Worm (Caenorhabditis elegans) whole organism, L4 larva: ENCODE results near the gene C45B11.6.

Experiments
- F10B5.3 ChIP-seq: sonication (generic microtip); optimal IDR thresholded peaks from 2 replicates; lab custom pipeline; 2016; ENCODE audit warnings: mild to moderate bottlenecking, missing genetic modification characterization, missing compliant biosample characterization
- R02D3.7 ChIP-seq: fragments of 150-350 bp; sonication (generic microtip); optimal IDR thresholded peaks from 3 replicates; lab custom pipeline; 2014; ENCODE audit warnings: missing biosample characterization, missing genetic modification characterization
- T26A8.4 ChIP-seq: fragments of 200-800 bp; sonication (Bioruptor generic); IDR thresholded peaks from 2 replicates; pipeline ENCODE4 v1.3.6; 2022; ENCODE audit warnings: missing genetic modification characterization, missing compliant biosample characterization
- ZK337.2 ChIP-seq: fragments of 200-800 bp; sonication (Bioruptor generic); IDR thresholded peaks from 2 replicates; pipeline ENCODE4 v1.3.6; 2022; ENCODE audit warnings: missing genetic modification reagents, missing genetic modification characterization, missing compliant biosample characterization
- ZK546.5 ChIP-seq, 2 experiments: sonication (generic microtip); optimal IDR thresholded peaks; 2 replicates each; lab custom pipeline; 2017; ENCODE audit warnings: missing biosample characterization in 2 of 2, missing genetic modification characterization in 2 of 2
- aha-1 ChIP-seq: fragments of 150-350 bp; peaks from one replicate; lab custom pipeline; 2014; ENCODE audit warnings: missing biosample characterization, missing genetic modification characterization
- aly-2 ChIP-seq: sonication (generic microtip); optimal IDR thresholded peaks from 2 replicates; lab custom pipeline; 2018; ENCODE audit warnings: missing biosample characterization, missing genetic modification characterization
- attf-4 ChIP-seq: sonication (generic microtip); optimal IDR thresholded peaks from 3 replicates; lab custom pipeline; 2017; ENCODE audit warnings: missing biosample characterization, missing genetic modification characterization
- ceh-28 ChIP-seq: fragments of 150-350 bp; optimal IDR thresholded peaks from 2 replicates; lab custom pipeline; 2014; ENCODE audit warnings: missing biosample characterization, missing genetic modification reagents, missing genetic modification characterization
- ceh-32 ChIP-seq: sonication (generic microtip); optimal IDR thresholded peaks from 2 replicates; lab custom pipeline; 2016; ENCODE audit warnings: mild to moderate bottlenecking, missing genetic modification characterization, missing compliant biosample characterization; ENCODE audit not compliant: poor library complexity
- daf-12 ChIP-seq: fragments of 150-350 bp; optimal IDR thresholded peaks from 2 replicates; lab custom pipeline; 2014; ENCODE audit warnings: missing biosample characterization, missing genetic modification reagents, missing genetic modification characterization
- daf-16 ChIP-seq, 3 experiments: sonication (generic microtip); optimal IDR thresholded peaks; 2 replicates each; lab custom pipeline; 2016 to 2017; ENCODE audit warnings: missing genetic modification characterization in 3 of 3, missing genetic modification reagents in 3 of 3, mild to moderate bottlenecking in 2 of 3, missing compliant biosample characterization in 2 of 3, missing biosample characterization in 1 of 3, moderate library complexity in 1 of 3
- daf-19 ChIP-seq: fragments of 200-800 bp; sonication (Bioruptor generic); conservative IDR thresholded peaks from 2 replicates; pipeline ENCODE4 v1.3.6; 2022; ENCODE audit warnings: missing genetic modification characterization, missing compliant biosample characterization
- daf-8 ChIP-seq: fragments of 200-800 bp; sonication (Bioruptor generic); IDR thresholded peaks from 2 replicates; pipeline ENCODE4 v1.3.6; 2022; ENCODE audit warnings: missing genetic modification characterization, missing compliant biosample characterization
- dmd-8 ChIP-seq: fragments of 200-800 bp; sonication (Bioruptor generic); IDR thresholded peaks from 2 replicates; pipeline ENCODE4 v1.3.6; 2022; ENCODE audit warnings: missing genetic modification characterization, missing compliant biosample characterization
- egl-27 ChIP-seq: sonication (generic microtip); optimal IDR thresholded peaks from 3 replicates; lab custom pipeline; 2017; ENCODE audit warnings: missing biosample characterization, missing genetic modification reagents, missing genetic modification characterization
- hif-1 ChIP-seq, 2 experiments: sonication (generic microtip); optimal IDR thresholded peaks; 2 replicates each; lab custom pipeline; 2016 to 2017; ENCODE audit warnings: missing compliant biosample characterization in 2 of 2, missing genetic modification characterization in 2 of 2, missing genetic modification reagents in 2 of 2, missing genotype in 2 of 2, mild to moderate bottlenecking in 1 of 2
- hlh-11 ChIP-seq: fragments of 200-800 bp; sonication (Bioruptor generic); optimal IDR thresholded peaks from 2 replicates; lab custom pipeline; 2018; ENCODE audit warnings: mild to moderate bottlenecking, missing genetic modification characterization, missing compliant biosample characterization
- hmg-1.1 ChIP-seq: fragments of 200-800 bp; sonication (Bioruptor generic); IDR thresholded peaks from 2 replicates; pipeline ENCODE4 v1.3.6; 2022; ENCODE audit warnings: missing genetic modification reagents, missing genetic modification characterization, missing compliant biosample characterization
- lin-1 ChIP-seq: fragments of 200-800 bp; sonication (Bioruptor generic); IDR thresholded peaks from 2 replicates; pipeline ENCODE4 v1.3.6; 2022; ENCODE audit warnings: missing genetic modification reagents, missing genetic modification characterization, missing compliant biosample characterization
- lin-29 ChIP-seq: fragments of 200-800 bp; sonication (Bioruptor generic); IDR thresholded peaks from 2 replicates; pipeline ENCODE4 v1.3.6; 2022; ENCODE audit warnings: missing genetic modification reagents, missing genetic modification characterization, missing compliant biosample characterization
- lin-39 ChIP-seq: fragments of 150-350 bp; optimal IDR thresholded peaks from 2 replicates; lab custom pipeline; 2014; ENCODE audit warnings: missing biosample characterization, missing genetic modification reagents, missing genetic modification characterization
- madf-5 ChIP-seq, 2 experiments: fragments of 200-800 bp; sonication (Bioruptor generic); IDR thresholded peaks; 2 replicates each; pipeline ENCODE4 v1.3.6; 2022; ENCODE audit warnings: missing compliant biosample characterization in 2 of 2, missing genetic modification characterization in 2 of 2
- mdl-1 ChIP-seq, 2 experiments: fragments of 150-350 bp in 1 of 2; sonication (generic microtip) in 1 of 2; optimal IDR thresholded peaks; 2 replicates each; lab custom pipeline; 2014 to 2017; ENCODE audit warnings: missing biosample characterization in 2 of 2, missing genetic modification characterization in 2 of 2
- mep-1 ChIP-seq: fragments of 150-350 bp; sonication (generic microtip); optimal IDR thresholded peaks from 3 replicates; lab custom pipeline; 2014; ENCODE audit warnings: missing biosample characterization, missing genetic modification characterization
- nhr-11 ChIP-seq: fragments of 150-350 bp; optimal IDR thresholded peaks from 2 replicates; lab custom pipeline; 2014; ENCODE audit warnings: missing biosample characterization, missing genetic modification characterization
- nhr-42 ChIP-seq: fragments of 200-800 bp; sonication (Bioruptor generic); IDR thresholded peaks from 2 replicates; pipeline ENCODE4 v1.3.6; 2022; ENCODE audit warnings: missing genetic modification characterization, missing compliant biosample characterization
- rbr-2 ChIP-seq: sonication (generic microtip); optimal IDR thresholded peaks from 2 replicates; lab custom pipeline; 2016; ENCODE audit warnings: missing genotype, missing genetic modification characterization, missing compliant biosample characterization
- saeg-2 ChIP-seq: fragments of 200-800 bp; sonication (Bioruptor generic); IDR thresholded peaks from 2 replicates; pipeline ENCODE4 v1.3.6; 2022; ENCODE audit warnings: missing genetic modification reagents, missing genetic modification characterization, missing compliant biosample characterization
- snpc-1.2 ChIP-seq: fragments of 200-800 bp; sonication (Bioruptor generic); IDR thresholded peaks from 2 replicates; pipeline ENCODE4 v1.3.6; 2022; ENCODE audit warnings: missing genetic modification reagents, missing genetic modification characterization, missing compliant biosample characterization
- spr-1 ChIP-seq: sonication (generic microtip); optimal IDR thresholded peaks from 2 replicates; lab custom pipeline; 2016; ENCODE audit warnings: mild to moderate bottlenecking, missing genetic modification characterization, missing compliant biosample characterization
- spr-3 ChIP-seq: fragments of 200-800 bp; sonication (Bioruptor generic); optimal IDR thresholded peaks from 2 replicates; lab custom pipeline; 2018; ENCODE audit warnings: mild to moderate bottlenecking, missing genetic modification characterization, missing compliant biosample characterization
- tra-1 ChIP-seq: fragments of 200-800 bp; sonication (Bioruptor generic); IDR thresholded peaks from 2 replicates; pipeline ENCODE4 v1.3.6; 2022; ENCODE audit warnings: missing genetic modification reagents, missing genetic modification characterization, missing compliant biosample characterization
- unc-130 ChIP-seq: sonication (generic microtip); optimal IDR thresholded peaks from 2 replicates; lab custom pipeline; 2016; ENCODE audit warnings: missing genetic modification reagents, missing genetic modification characterization, missing compliant biosample characterization
- unc-62 ChIP-seq, 3 experiments: fragments of 150-350 bp in 1 of 3; sonication (generic microtip); optimal IDR thresholded peaks in 2 of 3; peaks in 1 of 3; 1 replicate in 1 of 3; 2 replicates in 2 of 3; lab custom pipeline; 2014 to 2017; ENCODE audit warnings: missing biosample characterization in 3 of 3, missing genetic modification characterization in 3 of 3, missing genetic modification reagents in 3 of 3, missing genotype in 1 of 3
- vab-7 ChIP-seq: fragments of 200-800 bp; sonication (Bioruptor generic); IDR thresholded peaks from 2 replicates; pipeline ENCODE4 v1.3.6; 2022; ENCODE audit warnings: missing genetic modification reagents, missing genetic modification characterization, missing compliant biosample characterization
- zag-1 ChIP-seq: fragments of 150-350 bp; optimal IDR thresholded peaks from 2 replicates; lab custom pipeline; 2014; ENCODE audit warnings: missing biosample characterization, missing genetic modification characterization
- zfp-2 ChIP-seq: sonication (generic microtip); optimal IDR thresholded peaks from 2 replicates; lab custom pipeline; 2016; ENCODE audit warnings: mild to moderate bottlenecking, missing genetic modification characterization, missing compliant biosample characterization
- zfp-3 ChIP-seq: fragments of 200-800 bp; sonication (Bioruptor generic); conservative IDR thresholded peaks from 2 replicates; pipeline ENCODE4 v1.3.6; 2022; ENCODE audit warnings: missing genetic modification reagents, missing genetic modification characterization, missing compliant biosample characterization
- zip-11 ChIP-seq: fragments of 200-800 bp; sonication (Bioruptor generic); IDR thresholded peaks from 2 replicates; pipeline ENCODE4 v1.3.6; 2022; ENCODE audit warnings: missing genetic modification characterization, missing compliant biosample characterization

C45B11.6 gene

ce11 chrV:11039379-11039954, 4.4 kb upstream of the C45B11.6 start, which contains the start of gene pak-2 (continued):
- TF ChIP-seq hlh-11 (tag; lab: Kevin White, UChicago) (peak; percentile 72), nhr-11 (tag; lab: Kevin White, UChicago) (peak; percentile 71), unc-62 (GFP tag; optimal IDR thresholded peaks at IDR 0.05 in 1 of 2; lab: Kevin White, UChicago) (peak in 1 of 2 experiments; percentile 52), unc-62 (tag; optimal IDR thresholded peaks at IDR 0.05; lab: Kevin White, UChicago) (no peak), lin-29 (GFP tag; lab: Robert Waterston, UW) (no peak), daf-8 (GFP tag; lab: Robert Waterston, UW) (no peak), dmd-8 (no peak), ceh-32 (tag; lab: Kevin White, UChicago) (no peak), zip-11 (GFP tag; lab: Robert Waterston, UW) (no peak), ZK546.5 (tag; optimal IDR thresholded peaks at IDR 0.05; lab: Kevin White, UChicago) (no peak)

ce11 chrV:11040020-11040419, 3.8 kb upstream of the C45B11.6 start, which contains the start of gene C45B11.9:
Gene C45B11.9, plus strand, starts transcription at chrV:11040320.
- TF ChIP-seq F10B5.3 (tag; lab: Kevin White, UChicago): no peak
- TF ChIP-seq R02D3.7: no peak
- TF ChIP-seq snpc-1.2 (GFP tag; lab: Robert Waterston, UW): no peak
- TF ChIP-seq daf-19 (GFP tag; lab: Robert Waterston, UW): no peak
- TF ChIP-seq dmd-8: no peak
- TF ChIP-seq aha-1: no peak
- TF ChIP-seq egl-27 (tag; lab: Kevin White, UChicago): no peak
- TF ChIP-seq lin-39 (tag; lab: Kevin White, UChicago): no peak
- no peak for TF ChIP-seq spr-1 (tag; lab: Kevin White, UChicago)
- no peak for TF ChIP-seq aly-2 (tag; lab: Kevin White, UChicago)
- TF ChIP-seq tra-1 (GFP tag; lab: Robert Waterston, UW): no peak
- no peak for TF ChIP-seq zfp-2 (tag; lab: Kevin White, UChicago)
- TF ChIP-seq attf-4: no peak
- TF ChIP-seq ceh-28 (tag; lab: Kevin White, UChicago): no peak
- no peak for TF ChIP-seq ZK337.2
- no peak for TF ChIP-seq zfp-3 (GFP tag; lab: Robert Waterston, UW)
- no peak for TF ChIP-seq T26A8.4

ce11 chrV:11040473-11040872, 3.4 kb upstream of the C45B11.6 start, which contains the start of gene C45B11.8:
Gene C45B11.8, plus strand, starts transcription at chrV:11040773.
- no peak for TF ChIP-seq daf-19 (GFP tag; lab: Robert Waterston, UW)
- TF ChIP-seq madf-5 (GFP tag; IDR thresholded peaks at IDR 0.05; lab: Robert Waterston, UW): no peak
- no peak for TF ChIP-seq daf-12 (tag; lab: Kevin White, UChicago)
- no peak for TF ChIP-seq daf-16 (GFP tag; optimal IDR thresholded peaks at IDR 0.05; lab: Kevin White, UChicago)
- TF ChIP-seq daf-16 (tag; optimal IDR thresholded peaks at IDR 0.05; lab: Kevin White, UChicago): no peak
- TF ChIP-seq hif-1 (tag; optimal IDR thresholded peaks at IDR 0.05; lab: Kevin White, UChicago): no peak
- TF ChIP-seq mep-1 (tag; lab: Kevin White, UChicago): no peak
- no peak for TF ChIP-seq nhr-42 (GFP tag; lab: Robert Waterston, UW)
- no peak for TF ChIP-seq zag-1 (tag; lab: Kevin White, UChicago)
- no peak for TF ChIP-seq mdl-1 (tag; optimal IDR thresholded peaks at IDR 0.05; lab: Kevin White, UChicago)
- no peak for TF ChIP-seq spr-3 (GFP tag; lab: Kevin White, UChicago)
- TF ChIP-seq ceh-32 (tag; lab: Kevin White, UChicago): no peak
- no peak for TF ChIP-seq zfp-2 (tag; lab: Kevin White, UChicago)
- no peak for TF ChIP-seq rbr-2 (tag; lab: Kevin White, UChicago)
- TF ChIP-seq unc-62 (GFP tag; optimal IDR thresholded peaks at IDR 0.05 in 1 of 2; lab: Kevin White, UChicago): no peak
- TF ChIP-seq unc-62 (tag; optimal IDR thresholded peaks at IDR 0.05; lab: Kevin White, UChicago): no peak
- TF ChIP-seq saeg-2 (GFP tag; lab: Robert Waterston, UW): no peak
- TF ChIP-seq lin-1 (GFP tag; lab: Robert Waterston, UW): no peak
- TF ChIP-seq F10B5.3 (tag; lab: Kevin White, UChicago): no peak
- TF ChIP-seq vab-7 (GFP tag; lab: Robert Waterston, UW): no peak
- TF ChIP-seq unc-130 (GFP tag; lab: Kevin White, UChicago): no peak
- TF ChIP-seq hmg-1.1 (GFP tag; lab: Robert Waterston, UW): no peak
